Worm (Caenorhabditis elegans): ENCODE measurements around the gene C07B5.2.

DNA sequence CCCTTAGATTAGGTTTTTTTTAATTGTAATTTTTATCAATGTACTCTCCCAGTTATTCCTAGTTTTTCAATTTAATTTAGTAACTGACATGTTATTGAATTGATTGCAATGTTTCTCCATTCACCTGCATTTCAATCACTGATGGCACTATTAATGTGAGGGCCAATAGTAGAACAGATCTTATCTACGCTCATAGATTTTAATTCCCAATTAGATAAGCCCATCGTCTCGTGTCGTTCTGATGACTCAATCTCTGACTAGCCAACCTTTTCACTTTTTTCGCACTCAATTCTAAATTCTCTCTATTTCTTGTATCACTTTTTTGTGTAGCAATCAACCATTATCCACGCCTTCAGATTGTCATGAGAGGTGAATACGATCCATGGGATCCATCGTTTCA, 4.5 kb downstream of the C07B5.2 start:
- TF ChIP-seq him-1 (tag; optimal IDR thresholded peaks at IDR 0.05) = no peak
- TF ChIP-seq dao-5 (tag; optimal IDR thresholded peaks at IDR 0.05) = no peak
